Worm (Caenorhabditis elegans) whole organism, mixed stage, embryonic: ENCODE results near the gene his-60.
A peak's percentile ranks its signal among the peaks of the same experiment; 100 is the strongest.

Experiments
- M03D4.4 ChIP-seq: sonication (generic microtip); optimal IDR thresholded peaks from 2 replicates; lab custom pipeline; 2017; ENCODE audit warnings: mild to moderate bottlenecking, missing genetic modification characterization, missing compliant biosample characterization
- blmp-1 ChIP-seq: fragments of 150-350 bp; optimal IDR thresholded peaks from 2 replicates; lab custom pipeline; 2014; ENCODE audit warnings: missing biosample characterization, missing genetic modification characterization
- ceh-39 ChIP-seq: fragments of 150-350 bp; optimal IDR thresholded peaks from 2 replicates; lab custom pipeline; 2014; ENCODE audit warnings: missing biosample characterization, missing genetic modification characterization
- ceh-43 ChIP-seq: fragments of 200-800 bp; sonication (Bioruptor generic); optimal IDR thresholded peaks from 2 replicates; lab custom pipeline; 2018; ENCODE audit warnings: mild to moderate bottlenecking, missing genetic modification characterization, moderate library complexity, missing compliant biosample characterization
- ceh-83 ChIP-seq: fragments of 200-800 bp; sonication (Bioruptor generic); optimal IDR thresholded peaks from 2 replicates; lab custom pipeline; 2018; ENCODE audit warnings: mild to moderate bottlenecking, missing genetic modification characterization, missing compliant biosample characterization
- ces-1 ChIP-seq: fragments of 150-350 bp; optimal IDR thresholded peaks from 2 replicates; lab custom pipeline; 2014; ENCODE audit warnings: missing biosample characterization, missing genetic modification reagents, missing genetic modification characterization
- cnd-1 ChIP-seq: fragments of 200-800 bp; sonication (Bioruptor generic); optimal IDR thresholded peaks from 2 replicates; lab custom pipeline; 2018; ENCODE audit warnings: mild to moderate bottlenecking, missing genetic modification characterization, missing compliant biosample characterization
- drap-1 ChIP-seq: fragments of 200-800 bp; sonication (Bioruptor generic); optimal IDR thresholded peaks from 3 replicates; lab custom pipeline; 2018; ENCODE audit warnings: mild to moderate bottlenecking, missing genetic modification characterization, missing compliant biosample characterization
- elt-1 ChIP-seq: sonication (generic microtip); optimal IDR thresholded peaks from 2 replicates; lab custom pipeline; 2017; ENCODE audit warnings: missing genetic modification characterization, mild to moderate bottlenecking, missing compliant biosample characterization, antibody characterized with exemption, moderate library complexity, borderline replicate concordance; ENCODE audit not compliant: insufficient read depth
- flh-1 ChIP-seq: fragments of 200-800 bp; sonication (Bioruptor generic); optimal IDR thresholded peaks from 2 replicates; lab custom pipeline; 2018; ENCODE audit warnings: mild to moderate bottlenecking, missing genetic modification characterization, moderate library complexity, missing compliant biosample characterization
- hlh-1 ChIP-seq: fragments of 150-350 bp; optimal IDR thresholded peaks from 2 replicates; lab custom pipeline; 2014; ENCODE audit warnings: missing biosample characterization, missing genetic modification reagents, missing genetic modification characterization
- lsy-2 ChIP-seq: fragments of 150-350 bp; optimal IDR thresholded peaks from 2 replicates; lab custom pipeline; 2014; ENCODE audit warnings: missing biosample characterization, missing genetic modification characterization
- mep-1 ChIP-seq: fragments of 150-350 bp; optimal IDR thresholded peaks from 2 replicates; lab custom pipeline; 2017; ENCODE audit warnings: missing biosample characterization, missing genetic modification reagents, missing genetic modification characterization, inconsistent platforms
- mls-2 ChIP-seq: sonication (generic microtip); optimal IDR thresholded peaks from 2 replicates; lab custom pipeline; 2016; ENCODE audit warnings: mild to moderate bottlenecking, missing genetic modification characterization, moderate library complexity, missing compliant biosample characterization
- nhr-12 ChIP-seq: fragments of 150-350 bp; optimal IDR thresholded peaks from 2 replicates; lab custom pipeline; 2014; ENCODE audit warnings: missing biosample characterization, missing genetic modification characterization
- nhr-2 ChIP-seq: fragments of 150-350 bp; optimal IDR thresholded peaks from 2 replicates; lab custom pipeline; 2014; ENCODE audit warnings: missing biosample characterization, missing genetic modification characterization
- nhr-237 ChIP-seq: fragments of 150-350 bp; optimal IDR thresholded peaks from 2 replicates; lab custom pipeline; 2014; ENCODE audit warnings: missing biosample characterization, missing genetic modification characterization
- nhr-76 ChIP-seq: sonication (generic microtip); optimal IDR thresholded peaks from 2 replicates; lab custom pipeline; 2017; ENCODE audit warnings: missing biosample characterization, missing genetic modification characterization
- sem-2 ChIP-seq: fragments of 200-800 bp; sonication (Bioruptor generic); optimal IDR thresholded peaks from 2 replicates; lab custom pipeline; 2018; ENCODE audit warnings: mild to moderate bottlenecking, missing genetic modification characterization, missing compliant biosample characterization
- snpc-4 ChIP-seq: fragments of 150-350 bp; optimal IDR thresholded peaks from 2 replicates; lab custom pipeline; 2014; ENCODE audit warnings: missing biosample characterization, missing genetic modification characterization
- sptf-1 ChIP-seq: sonication (generic microtip); optimal IDR thresholded peaks from 2 replicates; lab custom pipeline; 2017; ENCODE audit warnings: mild to moderate bottlenecking, missing genetic modification characterization, moderate library complexity, missing compliant biosample characterization
- tbx-8 ChIP-seq: fragments of 200-800 bp; sonication (Bioruptor generic); optimal IDR thresholded peaks from 2 replicates; lab custom pipeline; 2018; ENCODE audit warnings: mild to moderate bottlenecking, missing genetic modification characterization, moderate library complexity, missing compliant biosample characterization
- unc-39 ChIP-seq: fragments of 150-350 bp; optimal IDR thresholded peaks from 2 replicates; lab custom pipeline; 2014; ENCODE audit warnings: missing biosample characterization, missing genetic modification characterization
- unc-62 ChIP-seq: fragments of 150-350 bp; optimal IDR thresholded peaks from 2 replicates; lab custom pipeline; 2014; ENCODE audit warnings: missing biosample characterization, missing genetic modification reagents, missing genetic modification characterization
- zip-8 ChIP-seq: fragments of 150-350 bp; optimal IDR thresholded peaks from 2 replicates; lab custom pipeline; 2014; ENCODE audit warnings: missing biosample characterization, missing genetic modification characterization
- ztf-11 ChIP-seq: fragments of 150-350 bp; optimal IDR thresholded peaks from 2 replicates; lab custom pipeline; 2014; ENCODE audit warnings: missing biosample characterization, missing genetic modification characterization

his-60 gene

ce11 chrIV:7453661-7454159 is 34.1 kb downstream of the his-60 start:
- TF ChIP-seq ces-1 (GFP tag; lab: Kevin White, UChicago) (peak; percentile 75), mep-1 (no peak)
- TF ChIP-seq, all 35 proteins: peak for 1

ce11 chrIV:7451345-7451744 is 36.4 kb downstream of the his-60 start, which contains the start of gene tes-1:
Gene tes-1 (minus strand): TSS chrIV:7451445.
- TF ChIP-seq cnd-1 (tag; lab: Kevin White, UChicago) = no peak
- TF ChIP-seq, all 35 proteins: peak for 0

- no peak for TF ChIP-seq sptf-1 (tag; lab: Kevin White, UChicago)
- no peak for TF ChIP-seq flh-1
- no peak for TF ChIP-seq mls-2 (tag; lab: Kevin White, UChicago)
- TF ChIP-seq tbx-8 (GFP tag; lab: Kevin White, UChicago) = no peak
- TF ChIP-seq ceh-39 (tag; lab: Kevin White, UChicago) = no peak
- TF ChIP-seq ztf-11 (tag; lab: Kevin White, UChicago) = no peak
- TF ChIP-seq nhr-237 (tag; lab: Kevin White, UChicago) = no peak
- TF ChIP-seq nhr-76 = no peak
- no peak for TF ChIP-seq ceh-83 (GFP tag; lab: Kevin White, UChicago)
- TF ChIP-seq, all 35 proteins: peak for 0
These were observed 40.2 kb downstream of the his-60 start, which contains the start of gene B0496.2 for ce11 chrIV:7447556-7447955. Gene B0496.2 (plus strand): TSS chrIV:7447856.

- TF ChIP-seq mls-2 (tag; lab: Kevin White, UChicago) = no peak
- TF ChIP-seq nhr-12 (tag; lab: Kevin White, UChicago) = no peak
- TF ChIP-seq snpc-4 (tag; lab: Kevin White, UChicago) = no peak
- no peak for TF ChIP-seq M03D4.4 (tag; lab: Kevin White, UChicago)
- no peak for TF ChIP-seq flh-1
These were observed 41.8 kb downstream of the his-60 start, which contains the start of gene B0496.1 for ce11 chrIV:7445995-7446394. Gene B0496.1 (plus strand): TSS chrIV:7446295.

- TF ChIP-seq drap-1 (GFP tag; lab: Kevin White, UChicago) (no peak), unc-39 (tag; lab: Kevin White, UChicago) (no peak), mep-1 (no peak), ceh-43 (GFP tag; lab: Kevin White, UChicago) (no peak), zip-8 (no peak), ces-1 (GFP tag; lab: Kevin White, UChicago) (no peak), mls-2 (tag; lab: Kevin White, UChicago) (no peak), lsy-2 (no peak), tbx-8 (GFP tag; lab: Kevin White, UChicago) (no peak), ztf-11 (tag; lab: Kevin White, UChicago) (no peak), blmp-1 (tag; lab: Kevin White, UChicago) (no peak), nhr-2 (no peak)
These were observed 42.6 kb downstream of the his-60 start, which contains the start of gene valv-1 for ce11 chrIV:7445236-7445635. Gene valv-1 (minus strand): TSS chrIV:7445336.

- no peak for TF ChIP-seq nhr-2
- TF ChIP-seq ceh-83 (GFP tag; lab: Kevin White, UChicago) = no peak
These were observed 47.6 kb downstream of the his-60 start for ce11 chrIV:7440238-7440637.

- TF ChIP-seq sptf-1 (tag; lab: Kevin White, UChicago) (no peak), elt-1 (tag; lab: Kevin White, UChicago) (no peak), nhr-2 (no peak), zip-8 (no peak), flh-1 (no peak), hlh-1 (tag; lab: Kevin White, UChicago) (no peak), nhr-76 (no peak), tbx-8 (GFP tag; lab: Kevin White, UChicago) (no peak), unc-62 (GFP tag; lab: Kevin White, UChicago) (no peak), lsy-2 (no peak), cnd-1 (tag; lab: Kevin White, UChicago) (no peak), M03D4.4 (tag; lab: Kevin White, UChicago) (no peak), snpc-4 (tag; lab: Kevin White, UChicago) (no peak), ztf-11 (tag; lab: Kevin White, UChicago) (no peak), ceh-43 (GFP tag; lab: Kevin White, UChicago) (no peak), sem-2 (no peak), drap-1 (GFP tag; lab: Kevin White, UChicago) (no peak)
- TF ChIP-seq, all 35 proteins: peak for 0
These were observed 48.4 kb downstream of the his-60 start for ce11 chrIV:7439377-7439776.
